Fruit fly (Drosophila melanogaster): Measurements from ENCODE around the gene kay.

Gene kay

dm6 chr3R:29717519-29717918, 48.3 kb upstream of the kay start (continued):
- TF ChIP-seq Eip93F (GFP tag; optimal IDR thresholded peaks at IDR 0.05): no peak
- TF ChIP-seq net (GFP tag; optimal IDR thresholded peaks at IDR 0.05): no peak
- peak; percentile 33; the same call in 1 of the 2 replicates for TF ChIP-seq CG11294 (GFP tag; IDR thresholded peaks at IDR 0.05)
- peak; percentile 22 for TF ChIP-seq fkh (GFP tag; optimal IDR thresholded peaks at IDR 0.05)
- TF ChIP-seq Ets96B (tag; optimal IDR thresholded peaks at IDR 0.05): no peak
- peak; percentile 24 for TF ChIP-seq Lpt (GFP tag; optimal IDR thresholded peaks at IDR 0.05)
- TF ChIP-seq Eip78C (GFP tag): peak; percentile 5
- TF ChIP-seq esn (GFP tag; optimal IDR thresholded peaks at IDR 0.05): no peak
- TF ChIP-seq vri (GFP tag; optimal IDR thresholded peaks at IDR 0.05): no peak
- TF ChIP-seq CG4318 (GFP tag; optimal IDR thresholded peaks at IDR 0.05): peak; percentile 55
- no peak for TF ChIP-seq Hr38 (GFP tag; optimal IDR thresholded peaks at IDR 0.05)
- no peak for TF ChIP-seq ss (GFP tag; optimal IDR thresholded peaks at IDR 0.05)
- no peak for TF ChIP-seq CG10669 (GFP tag; optimal IDR thresholded peaks at IDR 0.05)
- TF ChIP-seq CG8319 (GFP tag; optimal IDR thresholded peaks at IDR 0.05): no peak
- peak; percentile 4 for TF ChIP-seq Hr39 (GFP tag; optimal IDR thresholded peaks at IDR 0.05)
- no peak for TF ChIP-seq Sox14 (GFP tag; optimal IDR thresholded peaks at IDR 0.05)
- TF ChIP-seq spab (GFP tag; optimal IDR thresholded peaks at IDR 0.05): no peak
- no peak for TF ChIP-seq Met (GFP tag; optimal IDR thresholded peaks at IDR 0.05)
- TF ChIP-seq CG6163 (GFP tag; IDR thresholded peaks at IDR 0.05): peak; percentile 45; the same call in 2 of the 3 replicates
- peak; percentile 6 for TF ChIP-seq topi (GFP tag; optimal IDR thresholded peaks at IDR 0.05)
- no peak for TF ChIP-seq CG11762 (GFP tag; optimal IDR thresholded peaks at IDR 0.05; ENCODE audit: insufficient read depth)
- TF ChIP-seq pdm3 (GFP tag; optimal IDR thresholded peaks at IDR 0.05): no peak
- no peak for TF ChIP-seq CG10631 (GFP tag; optimal IDR thresholded peaks at IDR 0.05)
- no peak for TF ChIP-seq Ets21C (GFP tag; optimal IDR thresholded peaks at IDR 0.05)
- peak; percentile 27 for TF ChIP-seq dac (GFP tag; optimal IDR thresholded peaks at IDR 0.05)
- no peak for TF ChIP-seq CG31627 (GFP tag; optimal IDR thresholded peaks at IDR 0.05)
- no peak for TF ChIP-seq acj6 (GFP tag; optimal IDR thresholded peaks at IDR 0.05)
- no peak for TF ChIP-seq CG8632 (GFP tag; optimal IDR thresholded peaks at IDR 0.05)
- no peak for TF ChIP-seq CG11902 (GFP tag; optimal IDR thresholded peaks at IDR 0.05)
- TF ChIP-seq Sox15 (GFP tag; optimal IDR thresholded peaks at IDR 0.05): no peak
- TF ChIP-seq Smox (GFP tag; optimal IDR thresholded peaks at IDR 0.05): no peak
- no peak for TF ChIP-seq Eip75B (GFP tag; optimal IDR thresholded peaks at IDR 0.05)
- peak; percentile 63 for TF ChIP-seq CG15336 (GFP tag; IDR thresholded peaks at IDR 0.05)
- no peak for TF ChIP-seq svp (GFP tag)

- TF ChIP-seq CG8119 (GFP tag; IDR thresholded peaks at IDR 0.05) (0 out of 3 replicates have a peak, but pooled peaks have one; percentile 25), Hr38 (GFP tag; optimal IDR thresholded peaks at IDR 0.05) (no peak), CG15336 (GFP tag; IDR thresholded peaks at IDR 0.05) (0 out of 2 replicates have a peak, but pooled peaks have one; percentile 7), CG6276 (GFP tag; optimal IDR thresholded peaks at IDR 0.05) (no peak), CG6163 (GFP tag; IDR thresholded peaks at IDR 0.05) (0 out of 3 replicates have a peak, but pooled peaks have one; percentile 11), eg (GFP tag; IDR thresholded peaks at IDR 0.05) (0 out of 3 replicates have a peak, but pooled peaks have one; percentile 36), ss (GFP tag; optimal IDR thresholded peaks at IDR 0.05) (peak in 1 of 2 experiments; percentile 33)
Measured at dm6 chr3R:29718363-29718762, 47.4 kb upstream of the kay start, which contains the start of gene CG15506. Gene CG15506, plus strand, starts transcription at chr3R:29718663.

- no peak for TF ChIP-seq CG6854 (GFP tag; optimal IDR thresholded peaks at IDR 0.05)
- TF ChIP-seq vri (GFP tag; optimal IDR thresholded peaks at IDR 0.05): no peak
- TF ChIP-seq CG6163 (GFP tag; IDR thresholded peaks at IDR 0.05): no peak
- no peak for TF ChIP-seq Hr4 (GFP tag; optimal IDR thresholded peaks at IDR 0.05)
- no peak for TF ChIP-seq CG11762 (GFP tag; optimal IDR thresholded peaks at IDR 0.05; ENCODE audit: insufficient read depth)
- TF ChIP-seq ss (GFP tag; optimal IDR thresholded peaks at IDR 0.05): no peak
- TF ChIP-seq Sox102F (GFP tag; optimal IDR thresholded peaks at IDR 0.05): no peak
- no peak for TF ChIP-seq salr (GFP tag; optimal IDR thresholded peaks at IDR 0.05)
- no peak for TF ChIP-seq Lpt (GFP tag; optimal IDR thresholded peaks at IDR 0.05)
- no peak for TF ChIP-seq Sox14 (GFP tag; optimal IDR thresholded peaks at IDR 0.05)
Measured at dm6 chr3R:29722238-29722637, 43.6 kb upstream of the kay start, which contains the start of gene CG34296. Gene CG34296, plus strand, starts transcription at chr3R:29722538.

Measured in whole organism, prepupa.